Worm (Caenorhabditis elegans) whole organism, early embryonic: ENCODE data around the gene gst-44.

Source experiments
- B0310.2 ChIP-seq: sonication (generic microtip); optimal IDR thresholded peaks from 2 replicates; lab custom pipeline; 2016; ENCODE audit warnings: mild to moderate bottlenecking, missing genetic modification characterization, missing compliant biosample characterization
- aly-1 ChIP-seq: sonication (generic microtip); optimal IDR thresholded peaks from 2 replicates; lab custom pipeline; 2016; ENCODE audit warnings: missing genetic modification characterization, missing compliant biosample characterization
- ama-1 ChIP-seq: fragments of 150-350 bp; optimal IDR thresholded peaks from 2 replicates; lab custom pipeline; 2014
- flt-1 ChIP-seq: fragments of 200-800 bp; sonication (Bioruptor generic); IDR thresholded peaks from 2 replicates; pipeline ENCODE4 v1.3.6; 2022; ENCODE audit warnings: missing genetic modification characterization, missing compliant biosample characterization
- hmbx-1 ChIP-seq: sonication (generic microtip); optimal IDR thresholded peaks from 2 replicates; lab custom pipeline; 2016; ENCODE audit warnings: mild to moderate bottlenecking, missing genetic modification characterization, missing compliant biosample characterization
- hnd-1 ChIP-seq: sonication (generic microtip); optimal IDR thresholded peaks from 2 replicates; lab custom pipeline; 2016; ENCODE audit warnings: missing genetic modification characterization, missing compliant biosample characterization
- pes-1 ChIP-seq: fragments of 200-800 bp; sonication (Bioruptor generic); IDR thresholded peaks from 2 replicates; pipeline ENCODE4 v1.3.6; 2022; ENCODE audit warnings: missing genetic modification reagents, missing genetic modification characterization, missing compliant biosample characterization
- scrt-1 ChIP-seq: fragments of 200-800 bp; sonication (Bioruptor generic); IDR thresholded peaks from 2 replicates; pipeline ENCODE4 v1.3.6; 2022; ENCODE audit warnings: missing genetic modification characterization, missing compliant biosample characterization
- tra-4 ChIP-seq: sonication (generic microtip); optimal IDR thresholded peaks from 2 replicates; lab custom pipeline; 2017; ENCODE audit warnings: missing genetic modification characterization, missing compliant biosample characterization

DNA sequence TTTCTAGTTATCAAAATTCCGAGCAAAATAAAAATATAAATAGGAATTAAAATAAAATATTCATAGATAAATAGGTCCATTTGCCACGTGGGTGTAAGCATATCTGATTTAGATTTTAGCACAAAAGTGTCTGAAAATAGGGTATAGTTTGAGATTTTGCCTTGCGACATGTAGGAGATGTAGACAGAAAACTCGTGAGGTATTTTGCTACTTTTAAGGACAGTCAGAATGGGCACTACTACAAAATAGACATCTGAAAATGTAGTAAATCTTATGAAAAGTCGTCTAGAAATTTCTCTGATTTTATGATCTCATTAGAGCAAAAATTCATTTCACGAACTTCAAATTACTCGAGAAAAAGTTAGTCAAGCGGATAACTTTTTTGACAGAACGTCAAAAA lies 16.0 kb upstream of the gst-44 start, which contains the start of gene srv-34:
- TF ChIP-seq aly-1 (tag; lab: Kevin White, UChicago) = no peak
- no peak for TF ChIP-seq tra-4 (tag; lab: Kevin White, UChicago)
- TF ChIP-seq ama-1 = no peak
- no peak for TF ChIP-seq hnd-1 (tag; lab: Kevin White, UChicago)
- no peak for TF ChIP-seq flt-1
- TF ChIP-seq pes-1 = no peak
- TF ChIP-seq scrt-1 = no peak
- no peak for TF ChIP-seq B0310.2 (tag; lab: Kevin White, UChicago)
- TF ChIP-seq hmbx-1 = no peak
